Fruit fly (Drosophila melanogaster) whole organism, pupa: ENCODE measurements around the gene nudC.

ENCODE experiments used
- CG10348 ChIP-seq: fragments of 200-800 bp; sonication (Bioruptor generic); IDR thresholded peaks from 2 replicates; pipeline ENCODE4 v1.3.6; 2022; ENCODE audit warnings: missing biosample characterization, missing genetic modification characterization
- CG12605 ChIP-seq: fragments of 200-800 bp; sonication (Bioruptor generic); IDR thresholded peaks from 2 replicates; pipeline ENCODE4 v1.3.6; 2022; ENCODE audit warnings: missing biosample characterization, missing genetic modification characterization
- CG13204 ChIP-seq: fragments of 200-800 bp; sonication (Bioruptor generic); optimal IDR thresholded peaks from 2 replicates; lab custom pipeline; 2018; ENCODE audit warnings: missing biosample characterization, mild to moderate bottlenecking, missing genetic modification characterization, moderate library complexity
- CG14655 ChIP-seq: fragments of 200-800 bp; sonication (Bioruptor generic); optimal IDR thresholded peaks from 3 replicates; lab custom pipeline; 2017; ENCODE audit warnings: mild to moderate bottlenecking, missing biosample characterization, missing genetic modification reagents, missing genetic modification characterization
- CG15710 ChIP-seq: fragments of 200-800 bp; sonication (Bioruptor generic); optimal IDR thresholded peaks from 2 replicates; lab custom pipeline; 2018; ENCODE audit warnings: missing biosample characterization, mild to moderate bottlenecking, missing genetic modification characterization, moderate library complexity
- CG17806 ChIP-seq: fragments of 200-800 bp; sonication (Bioruptor generic); optimal IDR thresholded peaks from 2 replicates; lab custom pipeline; 2018; ENCODE audit warnings: missing biosample characterization, mild to moderate bottlenecking, missing genetic modification characterization, moderate library complexity
- CG32121 ChIP-seq: fragments of 200-800 bp; sonication (Bioruptor generic); IDR thresholded peaks from 2 replicates; pipeline ENCODE4 v1.3.6; 2022; ENCODE audit warnings: missing biosample characterization, missing genetic modification characterization
- CG34367 ChIP-seq: fragments of 200-800 bp; sonication (Bioruptor generic); optimal IDR thresholded peaks from 2 replicates; lab custom pipeline; 2018; ENCODE audit warnings: missing biosample characterization, mild to moderate bottlenecking, missing genetic modification characterization
- CG4496 ChIP-seq: fragments of 200-800 bp; sonication (Bioruptor generic); IDR thresholded peaks from 3 replicates; pipeline ENCODE4 v1.3.6; 2022; ENCODE audit warnings: missing biosample characterization, missing genetic modification characterization
- CG8159 ChIP-seq: fragments of 200-800 bp; sonication (Bioruptor generic); optimal IDR thresholded peaks from 3 replicates; lab custom pipeline; 2018; ENCODE audit warnings: missing biosample characterization, mild to moderate bottlenecking, missing genetic modification characterization, moderate library complexity
- CG8301 ChIP-seq: fragments of 200-800 bp; sonication (Bioruptor generic); optimal IDR thresholded peaks from 2 replicates; lab custom pipeline; 2018; ENCODE audit warnings: missing biosample characterization, mild to moderate bottlenecking, missing genetic modification characterization
- CG9948 ChIP-seq: fragments of 200-800 bp; sonication (Bioruptor generic); optimal IDR thresholded peaks from 2 replicates; lab custom pipeline; 2018; ENCODE audit warnings: missing biosample characterization, mild to moderate bottlenecking, missing genetic modification characterization, moderate library complexity
- D1 ChIP-seq: fragments of 200-800 bp; sonication (Bioruptor generic); optimal IDR thresholded peaks from 2 replicates; lab custom pipeline; 2018; ENCODE audit warnings: missing biosample characterization, mild to moderate bottlenecking, missing genetic modification characterization, moderate library complexity
- EcR ChIP-seq: fragments of 200-800 bp; sonication (Bioruptor generic); optimal IDR thresholded peaks from 3 replicates; lab custom pipeline; 2019; ENCODE audit warnings: missing biosample characterization, missing genetic modification characterization, mild to moderate bottlenecking, moderate library complexity, missing genetic modification reagents
- Ets98B ChIP-seq: fragments of 200-800 bp; sonication (Bioruptor generic); IDR thresholded peaks from 2 replicates; pipeline ENCODE4 v1.3.6; 2022; ENCODE audit warnings: missing biosample characterization, missing genetic modification characterization
- Pif1A ChIP-seq: fragments of 200-800 bp; sonication (Bioruptor generic); optimal IDR thresholded peaks from 3 replicates; lab custom pipeline; 2016; ENCODE audit warnings: missing biosample characterization, missing genetic modification characterization
- Pif1B ChIP-seq: fragments of 200-800 bp; sonication (Bioruptor generic); optimal IDR thresholded peaks from 3 replicates; lab custom pipeline; 2016; ENCODE audit warnings: missing biosample characterization, missing genetic modification characterization
- Snoo ChIP-seq: fragments of 200-800 bp; sonication (Bioruptor generic); optimal IDR thresholded peaks from 3 replicates; lab custom pipeline; 2017; ENCODE audit warnings: missing biosample characterization, mild to moderate bottlenecking, missing genetic modification characterization, inconsistent platforms
- fd96Ca ChIP-seq: fragments of 200-800 bp; sonication (Bioruptor generic); IDR thresholded peaks from 3 replicates; pipeline ENCODE4 v1.3.6; 2022; ENCODE audit warnings: missing biosample characterization, missing genetic modification characterization
- gl ChIP-seq: fragments of 200-800 bp; sonication (Bioruptor generic); optimal IDR thresholded peaks from 2 replicates; lab custom pipeline; 2018; ENCODE audit warnings: missing biosample characterization, mild to moderate bottlenecking, missing genetic modification characterization
- rn ChIP-seq: fragments of 200-800 bp; sonication (Bioruptor generic); IDR thresholded peaks from 2 replicates; pipeline ENCODE4 v1.3.6; 2022; ENCODE audit warnings: missing biosample characterization, missing genetic modification characterization

nudC gene

DNA sequence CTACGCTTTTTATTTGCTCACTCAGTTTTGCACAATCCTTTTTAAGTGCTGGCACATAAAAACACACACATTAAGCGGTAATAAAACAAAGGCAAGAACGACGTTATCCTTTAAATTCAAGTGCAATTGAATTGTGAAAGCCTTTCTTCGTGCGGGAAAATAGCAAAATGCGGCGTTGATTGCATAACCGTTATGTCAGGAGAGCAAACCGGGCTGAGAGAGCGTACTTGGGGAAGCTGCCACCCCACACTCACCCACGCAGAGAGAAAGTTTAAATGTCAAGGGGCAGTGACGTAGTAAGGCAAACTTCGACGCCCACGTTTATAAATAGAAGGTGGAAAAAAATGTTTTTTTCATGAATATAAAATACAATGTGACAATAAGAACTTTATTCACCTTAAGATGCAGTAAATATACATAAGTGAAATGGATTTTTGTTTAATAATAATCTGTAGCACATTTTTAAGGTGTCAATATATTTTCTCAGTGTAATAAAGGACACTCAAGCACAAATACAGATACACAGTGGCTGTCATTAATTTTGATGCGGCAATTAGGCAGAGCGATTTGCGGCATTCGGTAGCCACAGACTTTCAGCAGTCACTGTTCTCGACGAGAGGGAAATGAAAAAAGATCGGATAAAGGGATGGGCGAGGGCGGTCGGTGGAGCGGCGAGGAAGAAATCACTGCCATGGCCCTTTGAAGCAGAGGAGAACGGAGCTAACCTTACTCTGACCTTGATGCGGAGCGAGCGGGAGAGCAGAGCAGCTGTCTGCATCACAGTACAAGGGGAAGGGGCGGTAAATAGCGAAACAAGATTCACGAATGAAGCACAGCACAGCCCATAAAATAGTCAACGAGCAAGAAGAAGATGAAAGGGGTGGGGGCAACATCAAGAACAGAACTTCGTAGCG is 1.3 kb downstream of the nudC start:
- TF ChIP-seq fd96Ca (peak; percentile 42; the same call in 1 of the 3 replicates), CG8301 (tag; lab: Kevin White, UChicago) (peak; percentile 42), Pif1B (GFP tag; lab: Kevin White, UChicago) (peak; percentile 21), Ets98B (GFP tag; lab: Robert Waterston, UW) (no peak), CG10348 (GFP tag; lab: Robert Waterston, UW) (no peak), CG17806 (peak; percentile 73), D1 (tag; lab: Kevin White, UChicago) (no peak), CG34367 (tag; lab: Kevin White, UChicago) (peak; percentile 66), CG9948 (tag; lab: Kevin White, UChicago) (peak; percentile 76), gl (peak; percentile 18), CG14655 (GFP tag; lab: Kevin White, UChicago) (peak; percentile 37), Snoo (tag; lab: Kevin White, UChicago) (no peak), EcR (GFP tag; lab: Kevin White, UChicago) (peak; percentile 96), CG13204 (GFP tag; lab: Kevin White, UChicago) (peak; percentile 88), CG4496 (0 out of 3 replicates have a peak, but pooled peaks have one; percentile 14), rn (GFP tag; lab: Robert Waterston, UW) (no peak), Pif1A (GFP tag; lab: Kevin White, UChicago) (peak; percentile 64), CG8159 (tag; lab: Kevin White, UChicago) (peak; percentile 31), CG12605 (peak; percentile 39; the same call in 1 of the 2 replicates), CG32121 (GFP tag; lab: Robert Waterston, UW) (no peak), CG15710 (peak; percentile 59)
- TF ChIP-seq, all 21 proteins: peak for 15

DNA sequence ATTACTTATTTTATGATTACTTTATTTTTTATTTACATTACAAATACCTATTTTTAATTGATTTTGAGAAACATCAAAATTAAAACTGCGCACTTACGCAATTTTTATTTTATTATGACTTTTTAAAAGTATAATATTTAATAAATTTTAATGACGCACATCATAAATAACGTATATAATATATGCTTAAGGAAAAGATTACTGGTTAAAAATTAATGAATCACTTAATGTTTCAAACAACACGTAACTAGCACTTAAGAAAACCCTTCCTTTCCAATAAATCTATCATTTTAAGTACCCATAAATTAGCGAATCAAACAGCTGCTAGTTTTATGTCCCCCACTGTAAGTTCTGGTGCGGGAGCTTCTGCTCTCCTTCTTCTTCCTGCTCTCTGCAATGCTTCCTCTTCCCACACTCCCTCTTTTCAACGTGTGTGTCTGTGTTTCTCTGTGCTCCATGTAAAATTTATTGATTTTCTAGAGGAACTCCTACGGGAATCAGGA is 2.1 kb downstream of the nudC start:
- TF ChIP-seq gl (no peak), EcR (GFP tag; lab: Kevin White, UChicago) (no peak), CG17806 (peak; percentile 83), D1 (tag; lab: Kevin White, UChicago) (peak; percentile 91), CG8159 (tag; lab: Kevin White, UChicago) (peak; percentile 77), CG12605 (peak; percentile 43; the same call in 1 of the 2 replicates), CG9948 (tag; lab: Kevin White, UChicago) (peak; percentile 94), Pif1A (GFP tag; lab: Kevin White, UChicago) (peak; percentile 56), Snoo (tag; lab: Kevin White, UChicago) (peak; percentile 77), CG10348 (GFP tag; lab: Robert Waterston, UW) (no peak), CG8301 (tag; lab: Kevin White, UChicago) (peak; percentile 92), CG34367 (tag; lab: Kevin White, UChicago) (peak; percentile 84), Ets98B (GFP tag; lab: Robert Waterston, UW) (peak; percentile 34; the same call in 1 of the 2 replicates), CG4496 (peak; percentile 74; the same call in 2 of the 3 replicates), CG13204 (GFP tag; lab: Kevin White, UChicago) (peak; percentile 37), Pif1B (GFP tag; lab: Kevin White, UChicago) (no peak), CG14655 (GFP tag; lab: Kevin White, UChicago) (peak; percentile 95), rn (GFP tag; lab: Robert Waterston, UW) (no peak; the same call in 1 of the 2 replicates), CG15710 (peak; percentile 93), CG32121 (GFP tag; lab: Robert Waterston, UW) (0 out of 2 replicates have a peak, but pooled peaks have one; percentile 12), fd96Ca (no peak)

DNA sequence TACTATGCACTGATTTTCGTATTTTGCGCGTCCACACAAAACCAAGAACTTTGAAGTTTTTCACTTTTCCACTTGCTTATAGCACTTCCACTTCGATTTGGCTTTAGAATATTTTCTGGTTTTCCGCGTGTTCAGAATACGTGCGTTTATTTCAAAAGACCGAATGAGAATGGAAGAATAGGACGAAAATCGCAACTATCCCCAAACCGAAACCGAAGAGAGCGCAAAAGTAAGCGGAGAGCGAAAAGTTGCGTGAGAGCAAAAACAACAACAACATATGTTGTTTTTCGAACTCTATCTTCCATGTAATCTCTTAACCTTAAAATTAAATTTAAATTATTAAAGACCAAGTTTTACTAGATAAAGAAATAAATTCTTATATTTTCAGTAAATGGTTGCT is 2.8 kb downstream of the nudC start, which contains the start of gene CG9674:
TSS of gene CG9674 (minus strand) at position 174 of the 400 bp plus-strand sequence.
- TF ChIP-seq CG4496 (no peak), EcR (GFP tag; lab: Kevin White, UChicago) (peak; percentile 9)

DNA sequence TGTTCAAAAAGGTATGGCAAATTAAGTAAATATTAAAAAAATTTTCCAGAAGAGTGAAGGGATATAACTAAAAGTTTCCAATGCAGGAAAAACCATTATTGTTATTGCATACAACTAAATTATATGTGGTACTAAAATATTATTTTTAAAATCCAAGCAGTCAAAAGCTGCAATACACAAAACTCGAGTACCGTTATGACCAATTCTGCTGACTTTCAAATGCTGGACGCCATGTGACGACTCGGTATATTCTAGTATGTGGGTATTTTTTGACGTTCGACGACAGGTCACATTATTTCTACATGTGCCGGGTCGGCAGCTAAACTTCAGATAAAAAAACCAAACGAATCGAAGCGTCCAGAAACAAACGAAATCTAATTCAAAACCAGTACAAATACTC is 3.3 kb downstream of the nudC start:
- TF ChIP-seq CG15710: no peak
- TF ChIP-seq D1 (tag; lab: Kevin White, UChicago): peak; percentile 24

DNA sequence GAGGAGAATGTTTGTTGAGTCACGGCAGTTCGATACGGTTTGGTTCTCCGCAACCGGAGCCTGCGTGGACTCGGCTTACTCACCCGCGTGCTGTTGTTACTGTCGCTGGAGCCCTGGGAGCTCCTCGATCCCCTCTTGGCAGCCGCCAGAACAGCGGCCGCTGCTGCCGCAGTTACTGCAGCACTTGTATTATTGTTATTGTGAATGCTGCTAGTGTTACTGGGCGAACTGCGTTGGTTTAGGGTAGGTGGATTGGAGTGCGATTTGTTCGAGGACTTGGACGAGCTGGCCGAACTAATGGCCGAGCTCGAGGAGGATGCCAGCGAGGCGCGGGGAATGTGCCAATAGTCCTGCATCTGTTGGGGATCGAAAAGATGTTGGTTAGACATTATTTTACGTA is 5.7 kb downstream of the nudC start:
- TF ChIP-seq CG12605 (no peak), EcR (GFP tag; lab: Kevin White, UChicago) (no peak), CG14655 (GFP tag; lab: Kevin White, UChicago) (no peak), CG32121 (GFP tag; lab: Robert Waterston, UW) (no peak), CG10348 (GFP tag; lab: Robert Waterston, UW) (no peak), CG15710 (no peak), CG17806 (no peak), Ets98B (GFP tag; lab: Robert Waterston, UW) (no peak), CG13204 (GFP tag; lab: Kevin White, UChicago) (no peak), CG34367 (tag; lab: Kevin White, UChicago) (no peak), CG8159 (tag; lab: Kevin White, UChicago) (no peak), D1 (tag; lab: Kevin White, UChicago) (no peak)
